Worm (Caenorhabditis elegans) whole organism, L4 larva: ENCODE measurements around the gene cky-1.
A peak's percentile ranks its signal among the peaks of the same experiment; 100 is the strongest.

Experiments used
- F10B5.3 ChIP-seq: sonication (generic microtip); optimal IDR thresholded peaks from 2 replicates; lab custom pipeline; 2016; ENCODE audit warnings: mild to moderate bottlenecking, missing genetic modification characterization, missing compliant biosample characterization
- F26F4.8 ChIP-seq: fragments of 200-800 bp; sonication (Bioruptor generic); conservative IDR thresholded peaks from 2 replicates; pipeline ENCODE4 v1.3.6; 2022; ENCODE audit warnings: missing genetic modification characterization, missing compliant biosample characterization
- F37D6.2 ChIP-seq: sonication (generic microtip); optimal IDR thresholded peaks from 2 replicates; lab custom pipeline; 2016; ENCODE audit warnings: mild to moderate bottlenecking, missing genetic modification characterization, missing compliant biosample characterization
- R02D3.7 ChIP-seq: fragments of 150-350 bp; sonication (generic microtip); optimal IDR thresholded peaks from 3 replicates; lab custom pipeline; 2014; ENCODE audit warnings: missing biosample characterization, missing genetic modification characterization
- Y75B8A.6 ChIP-seq: fragments of 200-800 bp; sonication (Bioruptor generic); IDR thresholded peaks from 2 replicates; pipeline ENCODE4 v1.3.6; 2022; ENCODE audit warnings: missing genetic modification reagents, missing genetic modification characterization, missing compliant biosample characterization
- ZK337.2 ChIP-seq: fragments of 200-800 bp; sonication (Bioruptor generic); IDR thresholded peaks from 2 replicates; pipeline ENCODE4 v1.3.6; 2022; ENCODE audit warnings: missing genetic modification reagents, missing genetic modification characterization, missing compliant biosample characterization
- aha-1 ChIP-seq: fragments of 150-350 bp; peaks from one replicate; lab custom pipeline; 2014; ENCODE audit warnings: missing biosample characterization, missing genetic modification characterization
- arid-1 ChIP-seq: fragments of 200-800 bp; sonication (Bioruptor generic); conservative IDR thresholded peaks from 2 replicates; pipeline ENCODE4 v1.3.6; 2022; ENCODE audit warnings: missing genetic modification reagents, missing genetic modification characterization, missing compliant biosample characterization
- ceh-20 ChIP-seq: fragments of 200-800 bp; sonication (Bioruptor generic); IDR thresholded peaks from 2 replicates; pipeline ENCODE4 v1.3.6; 2022; ENCODE audit warnings: missing genetic modification reagents, missing genetic modification characterization, missing compliant biosample characterization
- ceh-28 ChIP-seq: fragments of 150-350 bp; optimal IDR thresholded peaks from 2 replicates; lab custom pipeline; 2014; ENCODE audit warnings: missing biosample characterization, missing genetic modification reagents, missing genetic modification characterization
- cey-2 ChIP-seq: sonication (generic microtip); optimal IDR thresholded peaks from 3 replicates; lab custom pipeline; 2017; ENCODE audit warnings: missing genetic modification characterization, mild to moderate bottlenecking, missing compliant biosample characterization, antibody characterized with exemption, borderline replicate concordance; ENCODE audit not compliant: insufficient read depth
- ctbp-1 ChIP-seq: fragments of 200-800 bp; sonication (Bioruptor generic); IDR thresholded peaks from 2 replicates; pipeline ENCODE4 v1.3.6; 2022; ENCODE audit warnings: missing genetic modification reagents, missing genetic modification characterization, missing compliant biosample characterization
- dmd-9 ChIP-seq: fragments of 200-800 bp; sonication (Bioruptor generic); IDR thresholded peaks from 2 replicates; pipeline ENCODE4 v1.3.6; 2022; ENCODE audit warnings: missing genetic modification reagents, missing genetic modification characterization, missing compliant biosample characterization
- dpl-1 ChIP-seq: fragments of 150-350 bp; optimal IDR thresholded peaks from 2 replicates; lab custom pipeline; 2014; ENCODE audit warnings: missing biosample characterization, missing genetic modification reagents, missing genetic modification characterization
- gei-8 ChIP-seq: fragments of 200-800 bp; sonication (Bioruptor generic); optimal IDR thresholded peaks from 2 replicates; lab custom pipeline; 2018; ENCODE audit warnings: mild to moderate bottlenecking, missing genetic modification characterization, missing compliant biosample characterization
- hlh-30 ChIP-seq: sonication (generic microtip); optimal IDR thresholded peaks from 2 replicates; lab custom pipeline; 2017; ENCODE audit warnings: antibody characterized with exemption, mild to moderate bottlenecking, missing genetic modification characterization, missing compliant biosample characterization; ENCODE audit not compliant: insufficient read depth
- hmg-1.1 ChIP-seq: fragments of 200-800 bp; sonication (Bioruptor generic); IDR thresholded peaks from 2 replicates; pipeline ENCODE4 v1.3.6; 2022; ENCODE audit warnings: missing genetic modification reagents, missing genetic modification characterization, missing compliant biosample characterization
- lim-7 ChIP-seq: fragments of 200-800 bp; sonication (Bioruptor generic); IDR thresholded peaks from 2 replicates; pipeline ENCODE4 v1.3.6; 2022; ENCODE audit warnings: missing genetic modification characterization, missing compliant biosample characterization
- lin-15B ChIP-seq: fragments of 150-350 bp; sonication (generic microtip); optimal IDR thresholded peaks from 3 replicates; lab custom pipeline; 2014; ENCODE audit warnings: missing biosample characterization, missing genetic modification characterization
- lin-29 ChIP-seq: fragments of 200-800 bp; sonication (Bioruptor generic); IDR thresholded peaks from 2 replicates; pipeline ENCODE4 v1.3.6; 2022; ENCODE audit warnings: missing genetic modification reagents, missing genetic modification characterization, missing compliant biosample characterization
- lin-38 ChIP-seq: fragments of 200-800 bp; sonication (Bioruptor generic); IDR thresholded peaks from 2 replicates; pipeline ENCODE4 v1.3.6; 2022; ENCODE audit warnings: missing genetic modification reagents, missing genetic modification characterization, missing compliant biosample characterization
- lin-39 ChIP-seq: fragments of 150-350 bp; optimal IDR thresholded peaks from 2 replicates; lab custom pipeline; 2014; ENCODE audit warnings: missing biosample characterization, missing genetic modification reagents, missing genetic modification characterization
- madf-9 ChIP-seq: fragments of 200-800 bp; sonication (Bioruptor generic); conservative IDR thresholded peaks from 2 replicates; pipeline ENCODE4 v1.3.6; 2022; ENCODE audit warnings: missing genetic modification reagents, missing genetic modification characterization, missing compliant biosample characterization
- mep-1 ChIP-seq: fragments of 150-350 bp; sonication (generic microtip); optimal IDR thresholded peaks from 3 replicates; lab custom pipeline; 2014; ENCODE audit warnings: missing biosample characterization, missing genetic modification characterization
- nhr-10 ChIP-seq: fragments of 150-350 bp; optimal IDR thresholded peaks from 2 replicates; lab custom pipeline; 2014; ENCODE audit warnings: missing biosample characterization, missing genetic modification characterization
- nhr-237 ChIP-seq: sonication (generic microtip); optimal IDR thresholded peaks from 2 replicates; lab custom pipeline; 2017; ENCODE audit warnings: missing biosample characterization, missing genetic modification characterization
- nhr-42 ChIP-seq: fragments of 200-800 bp; sonication (Bioruptor generic); IDR thresholded peaks from 2 replicates; pipeline ENCODE4 v1.3.6; 2022; ENCODE audit warnings: missing genetic modification characterization, missing compliant biosample characterization
- nhr-6 ChIP-seq: fragments of 150-350 bp; optimal IDR thresholded peaks from 2 replicates; lab custom pipeline; 2014; ENCODE audit warnings: missing biosample characterization, missing genetic modification characterization
- nhr-77 ChIP-seq: fragments of 150-350 bp; optimal IDR thresholded peaks from 2 replicates; lab custom pipeline; 2014; ENCODE audit warnings: missing biosample characterization, missing genetic modification characterization
- pqm-1 ChIP-seq: sonication (generic microtip); optimal IDR thresholded peaks from 2 replicates; lab custom pipeline; 2017; ENCODE audit warnings: missing biosample characterization, missing genetic modification characterization
- sdz-12 ChIP-seq: fragments of 200-800 bp; sonication (Bioruptor generic); optimal IDR thresholded peaks from 2 replicates; lab custom pipeline; 2018; ENCODE audit warnings: mild to moderate bottlenecking, missing genetic modification characterization, missing compliant biosample characterization
- snpc-1.2 ChIP-seq: fragments of 200-800 bp; sonication (Bioruptor generic); IDR thresholded peaks from 2 replicates; pipeline ENCODE4 v1.3.6; 2022; ENCODE audit warnings: missing genetic modification reagents, missing genetic modification characterization, missing compliant biosample characterization
- spr-3 ChIP-seq: fragments of 200-800 bp; sonication (Bioruptor generic); optimal IDR thresholded peaks from 2 replicates; lab custom pipeline; 2018; ENCODE audit warnings: mild to moderate bottlenecking, missing genetic modification characterization, missing compliant biosample characterization
- unc-39 ChIP-seq: sonication (generic microtip); optimal IDR thresholded peaks from 2 replicates; lab custom pipeline; 2017; ENCODE audit warnings: missing biosample characterization, missing genetic modification characterization
- unc-62 ChIP-seq, 3 experiments: fragments of 150-350 bp in 1 of 3; sonication (generic microtip); optimal IDR thresholded peaks in 2 of 3; peaks in 1 of 3; 1 replicate in 1 of 3; 2 replicates in 2 of 3; lab custom pipeline; 2014 to 2017; ENCODE audit warnings: missing biosample characterization in 3 of 3, missing genetic modification characterization in 3 of 3, missing genetic modification reagents in 3 of 3, missing genotype in 1 of 3
- zip-2 ChIP-seq: fragments of 150-350 bp; optimal IDR thresholded peaks from 2 replicates; lab custom pipeline; 2014; ENCODE audit warnings: missing biosample characterization, missing genetic modification characterization

cky-1 gene

DNA sequence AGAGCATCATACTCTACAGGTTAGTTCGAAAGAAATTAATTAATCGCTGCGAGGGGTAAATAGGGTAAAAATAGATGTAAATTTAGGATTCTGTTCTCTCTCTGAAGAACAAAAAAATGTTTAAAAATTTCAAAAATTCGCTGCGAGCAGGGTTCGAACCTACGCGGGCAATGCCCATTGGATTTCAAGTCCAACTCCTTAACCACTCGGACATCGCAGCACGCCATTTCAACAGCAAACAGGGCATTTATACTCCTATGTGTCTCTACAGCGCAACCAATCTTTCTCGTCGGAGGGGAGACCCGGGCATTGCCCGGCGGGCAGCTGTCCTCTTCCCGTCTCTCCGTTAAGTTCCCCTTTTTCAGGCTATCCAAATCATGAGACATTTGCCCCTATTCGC lies 43.7 kb downstream of the cky-1 start (continued):
- TF ChIP-seq hlh-30 (no peak), spr-3 (peak; percentile 72), F10B5.3 (tag; lab: Kevin White, UChicago) (peak; percentile 45), nhr-10 (tag; lab: Kevin White, UChicago) (no peak), madf-9 (GFP tag; lab: Robert Waterston, UW) (peak; percentile 88), ceh-20 (GFP tag; lab: Robert Waterston, UW) (0 out of 2 replicates have a peak, but pooled peaks have one; percentile 47), dpl-1 (GFP tag; lab: Kevin White, UChicago) (peak; percentile 18), snpc-1.2 (GFP tag; lab: Robert Waterston, UW) (no peak; the same call in none of the 2 replicates), lin-38 (GFP tag; lab: Robert Waterston, UW) (no peak), F37D6.2 (tag; lab: Kevin White, UChicago) (peak; percentile 6), ZK337.2 (GFP tag; lab: Robert Waterston, UW) (no peak), unc-62 (GFP tag; optimal IDR thresholded peaks at IDR 0.05 in 1 of 2; lab: Kevin White, UChicago) (peak in 1 of 2 experiments; percentile 80), unc-62 (tag; optimal IDR thresholded peaks at IDR 0.05; lab: Kevin White, UChicago) (no peak), dmd-9 (GFP tag; lab: Robert Waterston, UW) (peak; percentile 78), aha-1 (tag; lab: Kevin White, UChicago) (peak; percentile 82), hmg-1.1 (GFP tag; lab: Robert Waterston, UW) (peak; percentile 90)

DNA sequence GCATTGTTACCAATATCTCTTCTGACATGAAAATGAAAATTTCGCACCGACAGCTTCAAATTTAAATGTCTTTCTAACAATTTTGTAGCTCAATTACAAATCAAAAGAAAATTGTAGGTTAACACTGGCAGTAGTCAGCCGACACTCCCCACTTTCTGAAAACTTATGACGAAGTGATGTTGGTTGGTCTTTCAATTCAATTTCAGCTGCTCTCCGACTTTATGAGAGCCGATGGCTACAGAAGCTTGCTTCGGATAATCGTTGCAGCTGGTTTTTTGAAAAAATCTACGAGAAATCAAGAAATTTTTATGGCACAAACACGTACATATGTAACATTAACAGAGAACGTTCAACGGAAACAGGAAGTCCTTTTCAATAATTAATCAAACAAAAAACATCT lies 48.4 kb downstream of the cky-1 start, which contains the start of gene sre-20:
Gene sre-20, minus strand, starts transcription at position 101 of the 400 bp plus-strand sequence.
- TF ChIP-seq lin-39 (tag; lab: Kevin White, UChicago) (no peak), arid-1 (no peak), nhr-237 (tag; lab: Kevin White, UChicago) (no peak), nhr-42 (GFP tag; lab: Robert Waterston, UW) (no peak), unc-39 (tag; lab: Kevin White, UChicago) (no peak), sdz-12 (GFP tag; lab: Kevin White, UChicago) (no peak), ceh-28 (tag; lab: Kevin White, UChicago) (no peak), ctbp-1 (GFP tag; lab: Robert Waterston, UW) (no peak), gei-8 (GFP tag; lab: Kevin White, UChicago) (no peak), lin-29 (GFP tag; lab: Robert Waterston, UW) (no peak)

- TF ChIP-seq lin-15B (tag; lab: Kevin White, UChicago) (no peak), mep-1 (tag; lab: Kevin White, UChicago) (no peak), pqm-1 (no peak), lin-39 (tag; lab: Kevin White, UChicago) (no peak), snpc-1.2 (GFP tag; lab: Robert Waterston, UW) (no peak), R02D3.7 (no peak), nhr-6 (tag; lab: Kevin White, UChicago) (no peak), nhr-237 (tag; lab: Kevin White, UChicago) (no peak), ctbp-1 (GFP tag; lab: Robert Waterston, UW) (no peak), hlh-30 (no peak)
- TF ChIP-seq, all 104 proteins: peak for 0
These were observed 49.8 kb downstream of the cky-1 start for ce11 chrV:12786340-12786739.

DNA sequence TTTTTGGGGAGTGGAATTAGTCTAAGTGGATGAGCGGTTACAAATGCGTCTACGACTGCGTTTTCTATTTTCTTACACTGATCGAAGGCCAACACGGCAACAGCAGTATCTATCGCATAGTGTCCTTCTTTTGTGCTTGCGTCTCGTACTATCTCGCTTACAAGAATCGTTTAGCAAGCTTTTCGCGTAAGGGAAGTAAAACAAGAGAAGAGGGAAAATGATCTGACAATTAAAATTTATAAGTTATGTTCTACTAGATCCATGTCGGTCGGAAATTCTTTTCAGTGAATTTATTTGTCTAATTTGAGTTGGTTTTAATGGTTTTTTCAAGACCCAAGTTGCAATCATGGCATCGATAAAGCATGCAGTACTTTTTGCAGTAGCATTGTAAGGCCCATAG lies 50.5 kb downstream of the cky-1 start, which contains the start of gene fkb-4:
Gene fkb-4, minus strand, starts transcription at position 101 of the 400 bp plus-strand sequence.
- TF ChIP-seq Y75B8A.6 (no peak), nhr-77 (tag; lab: Kevin White, UChicago) (no peak), F26F4.8 (GFP tag; lab: Robert Waterston, UW) (no peak), zip-2 (tag; lab: Kevin White, UChicago) (no peak), cey-2 (tag; lab: Kevin White, UChicago) (no peak), ZK337.2 (GFP tag; lab: Robert Waterston, UW) (no peak), lim-7 (GFP tag; lab: Robert Waterston, UW) (no peak)
- TF ChIP-seq, all 104 proteins: peak for 0
